Worm (Caenorhabditis elegans) whole organism, midembryonic: ENCODE results near the gene F14H8.5.

Experiments
- T22C8.4 ChIP-seq: fragments of 200-800 bp; sonication (Bioruptor generic); IDR thresholded peaks from 2 replicates; pipeline ENCODE4 v1.3.6; 2022; ENCODE audit warnings: missing genetic modification characterization, missing compliant biosample characterization
- flt-1 ChIP-seq: fragments of 200-800 bp; sonication (Bioruptor generic); IDR thresholded peaks from 2 replicates; pipeline ENCODE4 v1.3.6; 2022; ENCODE audit warnings: missing genetic modification characterization, missing compliant biosample characterization
- med-1 ChIP-seq: sonication (generic microtip); optimal IDR thresholded peaks from 2 replicates; lab custom pipeline; 2017; ENCODE audit warnings: missing genetic modification characterization, mild to moderate bottlenecking, missing compliant biosample characterization, antibody characterized with exemption, missing genetic modification reagents; ENCODE audit not compliant: insufficient read depth
- ref-1 ChIP-seq: fragments of 200-800 bp; sonication (Bioruptor generic); conservative IDR thresholded peaks from 2 replicates; pipeline ENCODE4 v1.3.6; 2022; ENCODE audit warnings: missing genetic modification reagents, missing genetic modification characterization, missing compliant biosample characterization
- tab-1 ChIP-seq: fragments of 200-800 bp; sonication (Bioruptor generic); IDR thresholded peaks from 2 replicates; pipeline ENCODE4 v1.3.6; 2022; ENCODE audit warnings: missing genetic modification characterization, missing compliant biosample characterization
- ztf-29 ChIP-seq: fragments of 200-800 bp; sonication (Bioruptor generic); IDR thresholded peaks from 2 replicates; pipeline ENCODE4 v1.3.6; 2022; ENCODE audit warnings: missing genetic modification reagents, missing genetic modification characterization, missing compliant biosample characterization

DNA sequence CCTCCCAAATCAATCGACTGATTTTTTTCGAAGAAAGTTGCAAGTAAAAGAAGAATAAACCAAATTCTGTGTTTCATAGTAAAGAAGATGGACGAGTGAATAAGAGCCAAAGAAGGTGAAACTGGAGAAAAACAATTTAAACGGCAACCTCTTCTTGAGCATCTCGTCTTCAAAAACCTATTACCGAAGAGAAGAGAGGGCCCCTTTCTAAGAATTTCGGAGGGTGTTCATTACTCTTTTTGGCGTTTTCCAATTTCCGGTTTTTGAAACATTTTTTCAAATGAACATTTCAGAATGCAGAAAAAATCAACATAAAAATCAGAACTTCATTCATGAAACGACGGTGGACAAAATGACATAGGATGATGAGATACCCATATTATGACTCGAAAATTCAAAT, 9.3 kb upstream of the F14H8.5 start, which contains the start of gene nmr-2:
- TF ChIP-seq ref-1 (no peak), ztf-29 (GFP tag; lab: Robert Waterston, UW) (no peak), med-1 (GFP tag; lab: Kevin White, UChicago) (no peak), tab-1 (GFP tag; lab: Robert Waterston, UW) (no peak), flt-1 (GFP tag; lab: Robert Waterston, UW) (no peak), T22C8.4 (GFP tag; lab: Robert Waterston, UW) (no peak)
